Worm (Caenorhabditis elegans) whole organism, mixed stage, embryonic: ENCODE measurements around the gene nac-3.

Experiments used
- M03D4.4 ChIP-seq: sonication (generic microtip); optimal IDR thresholded peaks from 2 replicates; lab custom pipeline; 2017; ENCODE audit warnings: mild to moderate bottlenecking, missing genetic modification characterization, missing compliant biosample characterization
- bed-3 ChIP-seq: fragments of 200-800 bp; sonication (Bioruptor generic); optimal IDR thresholded peaks from 3 replicates; lab custom pipeline; 2018; ENCODE audit warnings: mild to moderate bottlenecking, missing genetic modification characterization, moderate library complexity, missing compliant biosample characterization
- blmp-1 ChIP-seq: fragments of 150-350 bp; optimal IDR thresholded peaks from 2 replicates; lab custom pipeline; 2014; ENCODE audit warnings: missing biosample characterization, missing genetic modification characterization
- ceh-39 ChIP-seq: fragments of 150-350 bp; optimal IDR thresholded peaks from 2 replicates; lab custom pipeline; 2014; ENCODE audit warnings: missing biosample characterization, missing genetic modification characterization
- ceh-43 ChIP-seq: fragments of 200-800 bp; sonication (Bioruptor generic); optimal IDR thresholded peaks from 2 replicates; lab custom pipeline; 2018; ENCODE audit warnings: mild to moderate bottlenecking, missing genetic modification characterization, moderate library complexity, missing compliant biosample characterization
- ceh-83 ChIP-seq: fragments of 200-800 bp; sonication (Bioruptor generic); optimal IDR thresholded peaks from 2 replicates; lab custom pipeline; 2018; ENCODE audit warnings: mild to moderate bottlenecking, missing genetic modification characterization, missing compliant biosample characterization
- ces-1 ChIP-seq: fragments of 150-350 bp; optimal IDR thresholded peaks from 2 replicates; lab custom pipeline; 2014; ENCODE audit warnings: missing biosample characterization, missing genetic modification reagents, missing genetic modification characterization
- cnd-1 ChIP-seq: fragments of 200-800 bp; sonication (Bioruptor generic); optimal IDR thresholded peaks from 2 replicates; lab custom pipeline; 2018; ENCODE audit warnings: mild to moderate bottlenecking, missing genetic modification characterization, missing compliant biosample characterization
- drap-1 ChIP-seq: fragments of 200-800 bp; sonication (Bioruptor generic); optimal IDR thresholded peaks from 3 replicates; lab custom pipeline; 2018; ENCODE audit warnings: mild to moderate bottlenecking, missing genetic modification characterization, missing compliant biosample characterization
- elt-1 ChIP-seq: sonication (generic microtip); optimal IDR thresholded peaks from 2 replicates; lab custom pipeline; 2017; ENCODE audit warnings: missing genetic modification characterization, mild to moderate bottlenecking, missing compliant biosample characterization, antibody characterized with exemption, moderate library complexity, borderline replicate concordance; ENCODE audit not compliant: insufficient read depth
- elt-3 ChIP-seq: fragments of 150-350 bp; optimal IDR thresholded peaks from 2 replicates; lab custom pipeline; 2014; ENCODE audit warnings: missing biosample characterization, missing genetic modification characterization
- flh-1 ChIP-seq: fragments of 200-800 bp; sonication (Bioruptor generic); optimal IDR thresholded peaks from 2 replicates; lab custom pipeline; 2018; ENCODE audit warnings: mild to moderate bottlenecking, missing genetic modification characterization, moderate library complexity, missing compliant biosample characterization
- ham-2 ChIP-seq: fragments of 200-800 bp; sonication (Bioruptor generic); optimal IDR thresholded peaks from 2 replicates; lab custom pipeline; 2018; ENCODE audit warnings: mild to moderate bottlenecking, missing genetic modification characterization, missing compliant biosample characterization
- hlh-1 ChIP-seq: fragments of 150-350 bp; optimal IDR thresholded peaks from 2 replicates; lab custom pipeline; 2014; ENCODE audit warnings: missing biosample characterization, missing genetic modification reagents, missing genetic modification characterization
- lin-13 ChIP-seq: fragments of 150-350 bp; optimal IDR thresholded peaks from 2 replicates; lab custom pipeline; 2014; ENCODE audit warnings: missing biosample characterization, missing genetic modification characterization
- lin-32 ChIP-seq: fragments of 200-800 bp; sonication (Bioruptor generic); optimal IDR thresholded peaks from 2 replicates; lab custom pipeline; 2018; ENCODE audit warnings: mild to moderate bottlenecking, missing genetic modification characterization, missing compliant biosample characterization
- lsy-2 ChIP-seq: fragments of 150-350 bp; optimal IDR thresholded peaks from 2 replicates; lab custom pipeline; 2014; ENCODE audit warnings: missing biosample characterization, missing genetic modification characterization
- mab-5 ChIP-seq: fragments of 150-350 bp; optimal IDR thresholded peaks from 2 replicates; lab custom pipeline; 2014; ENCODE audit warnings: missing biosample characterization, missing genetic modification characterization
- mep-1 ChIP-seq: fragments of 150-350 bp; optimal IDR thresholded peaks from 2 replicates; lab custom pipeline; 2017; ENCODE audit warnings: missing biosample characterization, missing genetic modification reagents, missing genetic modification characterization, inconsistent platforms
- mls-2 ChIP-seq: sonication (generic microtip); optimal IDR thresholded peaks from 2 replicates; lab custom pipeline; 2016; ENCODE audit warnings: mild to moderate bottlenecking, missing genetic modification characterization, moderate library complexity, missing compliant biosample characterization
- nhr-12 ChIP-seq: fragments of 150-350 bp; optimal IDR thresholded peaks from 2 replicates; lab custom pipeline; 2014; ENCODE audit warnings: missing biosample characterization, missing genetic modification characterization
- nhr-2 ChIP-seq: fragments of 150-350 bp; optimal IDR thresholded peaks from 2 replicates; lab custom pipeline; 2014; ENCODE audit warnings: missing biosample characterization, missing genetic modification characterization
- nhr-237 ChIP-seq: fragments of 150-350 bp; optimal IDR thresholded peaks from 2 replicates; lab custom pipeline; 2014; ENCODE audit warnings: missing biosample characterization, missing genetic modification characterization
- nhr-28 ChIP-seq: fragments of 150-350 bp; optimal IDR thresholded peaks from 2 replicates; lab custom pipeline; 2014; ENCODE audit warnings: missing biosample characterization, missing genetic modification characterization
- nhr-76 ChIP-seq: sonication (generic microtip); optimal IDR thresholded peaks from 2 replicates; lab custom pipeline; 2017; ENCODE audit warnings: missing biosample characterization, missing genetic modification characterization
- pha-4 ChIP-seq: fragments of 150-350 bp; optimal IDR thresholded peaks from 2 replicates; lab custom pipeline; 2018; ENCODE audit warnings: missing biosample characterization, missing genetic modification reagents, missing genetic modification characterization
- sem-2 ChIP-seq: fragments of 200-800 bp; sonication (Bioruptor generic); optimal IDR thresholded peaks from 2 replicates; lab custom pipeline; 2018; ENCODE audit warnings: mild to moderate bottlenecking, missing genetic modification characterization, missing compliant biosample characterization
- snpc-4 ChIP-seq: fragments of 150-350 bp; optimal IDR thresholded peaks from 2 replicates; lab custom pipeline; 2014; ENCODE audit warnings: missing biosample characterization, missing genetic modification characterization
- sptf-1 ChIP-seq: sonication (generic microtip); optimal IDR thresholded peaks from 2 replicates; lab custom pipeline; 2017; ENCODE audit warnings: mild to moderate bottlenecking, missing genetic modification characterization, moderate library complexity, missing compliant biosample characterization
- tbx-8 ChIP-seq: fragments of 200-800 bp; sonication (Bioruptor generic); optimal IDR thresholded peaks from 2 replicates; lab custom pipeline; 2018; ENCODE audit warnings: mild to moderate bottlenecking, missing genetic modification characterization, moderate library complexity, missing compliant biosample characterization
- unc-120 ChIP-seq: sonication (generic microtip); optimal IDR thresholded peaks from 2 replicates; lab custom pipeline; 2017; ENCODE audit warnings: missing genetic modification characterization, missing compliant biosample characterization; ENCODE audit not compliant: poor library complexity, severe bottlenecking
- unc-39 ChIP-seq: fragments of 150-350 bp; optimal IDR thresholded peaks from 2 replicates; lab custom pipeline; 2014; ENCODE audit warnings: missing biosample characterization, missing genetic modification characterization
- unc-62 ChIP-seq: fragments of 150-350 bp; optimal IDR thresholded peaks from 2 replicates; lab custom pipeline; 2014; ENCODE audit warnings: missing biosample characterization, missing genetic modification reagents, missing genetic modification characterization
- zip-8 ChIP-seq: fragments of 150-350 bp; optimal IDR thresholded peaks from 2 replicates; lab custom pipeline; 2014; ENCODE audit warnings: missing biosample characterization, missing genetic modification characterization
- ztf-11 ChIP-seq: fragments of 150-350 bp; optimal IDR thresholded peaks from 2 replicates; lab custom pipeline; 2014; ENCODE audit warnings: missing biosample characterization, missing genetic modification characterization

Gene nac-3

DNA sequence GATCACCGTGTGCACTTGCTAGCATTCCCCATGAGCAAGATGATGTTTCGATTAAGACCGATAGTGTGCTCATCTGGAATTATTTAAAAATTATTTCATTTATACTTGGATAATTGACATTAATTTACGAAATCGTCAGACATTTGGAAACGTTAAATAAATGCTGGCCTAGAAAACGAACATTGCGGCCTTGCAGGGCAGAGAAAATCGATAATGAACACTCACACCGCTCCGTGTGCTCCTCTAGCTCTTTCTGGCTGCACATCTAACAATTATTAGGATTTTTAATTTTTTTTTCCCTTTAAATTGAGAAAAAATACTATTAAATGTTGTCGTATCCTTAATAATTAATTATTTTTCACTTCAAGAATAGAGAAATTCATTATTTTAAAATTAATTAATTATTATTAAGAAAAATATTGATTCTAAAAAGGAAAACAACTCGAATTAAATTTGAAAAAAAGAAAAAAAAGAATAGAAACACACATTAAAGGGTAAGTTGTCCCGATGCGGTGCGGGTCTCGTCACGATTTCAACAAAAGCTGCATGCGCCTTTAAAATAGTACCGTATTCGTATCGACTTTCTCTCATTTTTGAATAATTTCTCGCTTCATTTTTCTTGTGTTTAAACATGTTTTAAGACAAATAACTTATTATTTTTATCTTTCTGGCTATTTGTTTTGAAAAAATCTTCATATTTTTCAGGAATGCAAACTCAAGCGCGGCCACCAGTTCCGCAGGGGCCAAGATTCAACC, 32.3 kb upstream of the nac-3 start, which contains the start of the genes gtf-2H3 and ham-3:
gtf-2H3 (minus strand) TSS at position 73 of the 756 bp plus-strand sequence.
ham-3 (plus strand) TSS at position 706 of the 756 bp plus-strand sequence.
- TF ChIP-seq ces-1 (GFP tag; lab: Kevin White, UChicago) (peak; percentile 47), cnd-1 (tag; lab: Kevin White, UChicago) (no peak)

DNA sequence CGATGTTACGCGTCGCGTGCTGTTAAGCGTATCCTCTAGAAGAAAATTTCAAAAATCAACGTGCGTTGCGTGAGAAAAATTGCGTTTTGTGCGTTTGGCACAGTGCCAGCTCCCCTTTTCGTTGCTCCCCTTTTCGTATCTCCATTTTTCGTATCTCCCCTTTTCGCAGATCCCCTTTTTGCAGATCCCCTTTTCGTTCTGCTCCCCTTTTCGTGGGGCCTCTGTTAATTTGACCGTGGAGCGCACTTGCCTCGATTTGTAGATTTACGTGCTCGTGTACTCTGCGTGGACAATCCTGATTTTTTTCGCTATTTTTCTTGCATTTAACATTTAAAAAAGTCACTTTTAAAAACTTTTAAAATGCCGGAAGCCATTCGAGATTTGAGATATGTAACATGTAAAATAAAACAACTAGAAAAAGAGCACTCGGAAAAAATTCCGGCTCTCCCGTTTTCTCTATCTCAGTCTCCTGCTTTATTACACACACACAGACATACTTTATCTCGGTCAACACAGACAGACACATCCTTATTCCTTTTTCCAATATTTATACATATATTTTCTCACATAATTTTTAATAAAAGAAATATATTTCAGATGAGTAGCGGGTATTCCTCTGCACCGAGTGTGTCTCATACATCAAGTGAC, 28.9 kb upstream of the nac-3 start, which contains the start of gene ttll-4:
ttll-4 (plus strand) TSS at position 598 of the 648 bp plus-strand sequence.
- no peak for TF ChIP-seq blmp-1 (tag; lab: Kevin White, UChicago)
- TF ChIP-seq sem-2 (GFP tag; lab: Kevin White, UChicago), result no peak
- TF ChIP-seq ceh-83 (GFP tag; lab: Kevin White, UChicago), result no peak
- TF ChIP-seq zip-8 (tag; lab: Kevin White, UChicago), result no peak
- no peak for TF ChIP-seq elt-3
- peak; percentile 22 for TF ChIP-seq unc-120
- no peak for TF ChIP-seq ceh-43
- TF ChIP-seq sptf-1, result peak; percentile 68
- TF ChIP-seq flh-1, result no peak
- no peak for TF ChIP-seq ztf-11 (tag; lab: Kevin White, UChicago)
- TF ChIP-seq pha-4 (tag; lab: Kevin White, UChicago), result no peak
- no peak for TF ChIP-seq bed-3
- TF ChIP-seq ces-1 (GFP tag; lab: Kevin White, UChicago), result peak; percentile 79
- no peak for TF ChIP-seq tbx-8
- no peak for TF ChIP-seq nhr-76
- no peak for TF ChIP-seq unc-62 (GFP tag; lab: Kevin White, UChicago)
- peak; percentile 14 for TF ChIP-seq lsy-2 (tag; lab: Kevin White, UChicago)
- TF ChIP-seq mls-2 (tag; lab: Kevin White, UChicago), result peak; percentile 38
- no peak for TF ChIP-seq ceh-39 (tag; lab: Kevin White, UChicago)
- peak; percentile 10 for TF ChIP-seq cnd-1 (tag; lab: Kevin White, UChicago)
- peak; percentile 48 for TF ChIP-seq M03D4.4 (tag; lab: Kevin White, UChicago)
- TF ChIP-seq mep-1, result peak; percentile 60
- TF ChIP-seq drap-1 (GFP tag; lab: Kevin White, UChicago), result peak; percentile 21
- no peak for TF ChIP-seq nhr-237 (tag; lab: Kevin White, UChicago)
- peak; percentile 65 for TF ChIP-seq lin-13 (tag; lab: Kevin White, UChicago)
- TF ChIP-seq nhr-12 (tag; lab: Kevin White, UChicago), result no peak
- no peak for TF ChIP-seq elt-1 (tag; lab: Kevin White, UChicago)
- TF ChIP-seq snpc-4 (tag; lab: Kevin White, UChicago), result no peak
- no peak for TF ChIP-seq mab-5 (tag; lab: Kevin White, UChicago)
- no peak for TF ChIP-seq hlh-1 (tag; lab: Kevin White, UChicago)
- TF ChIP-seq nhr-28, result no peak
- peak; percentile 24 for TF ChIP-seq lin-32 (GFP tag; lab: Kevin White, UChicago)
- TF ChIP-seq unc-39, result no peak
- TF ChIP-seq nhr-2 (tag; lab: Kevin White, UChicago), result no peak
- no peak for TF ChIP-seq ham-2 (GFP tag; lab: Kevin White, UChicago)

DNA sequence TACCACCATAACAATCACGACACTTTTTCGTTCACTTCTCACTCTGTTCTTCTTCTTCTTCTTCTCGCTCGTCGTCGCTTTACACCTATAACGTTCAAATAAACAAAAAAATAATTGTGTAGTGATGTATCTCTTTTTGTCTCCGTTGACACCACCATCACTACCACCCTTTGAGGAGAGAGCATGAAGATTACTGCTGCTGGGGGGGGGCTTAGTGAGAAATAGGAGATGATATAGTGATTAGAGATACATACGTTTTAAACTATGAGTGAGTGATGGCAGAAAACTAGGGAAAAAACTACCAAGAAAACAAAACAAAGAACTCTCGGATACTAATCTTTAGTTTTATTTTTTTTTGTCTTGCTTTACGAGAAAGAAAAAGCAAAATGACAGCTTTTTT, 26.2 kb upstream of the nac-3 start:
- no peak for TF ChIP-seq nhr-12 (tag; lab: Kevin White, UChicago)
- TF ChIP-seq nhr-76, result no peak
- no peak for TF ChIP-seq elt-1 (tag; lab: Kevin White, UChicago)
- TF ChIP-seq nhr-28, result no peak
- TF ChIP-seq ceh-39 (tag; lab: Kevin White, UChicago), result no peak
- no peak for TF ChIP-seq mep-1
- no peak for TF ChIP-seq drap-1 (GFP tag; lab: Kevin White, UChicago)
- no peak for TF ChIP-seq tbx-8
- no peak for TF ChIP-seq unc-120
- TF ChIP-seq nhr-237 (tag; lab: Kevin White, UChicago), result no peak
- TF ChIP-seq blmp-1 (tag; lab: Kevin White, UChicago), result no peak
- TF ChIP-seq bed-3, result no peak
- no peak for TF ChIP-seq mls-2 (tag; lab: Kevin White, UChicago)
- no peak for TF ChIP-seq zip-8 (tag; lab: Kevin White, UChicago)
- TF ChIP-seq ceh-83 (GFP tag; lab: Kevin White, UChicago), result no peak
- TF ChIP-seq ztf-11 (tag; lab: Kevin White, UChicago), result no peak
- TF ChIP-seq unc-62 (GFP tag; lab: Kevin White, UChicago), result no peak
- TF ChIP-seq unc-39, result no peak
- TF ChIP-seq, all 35 proteins: peak for 0
